Worm (Caenorhabditis elegans): ENCODE measurements around the gene str-1.

DNA sequence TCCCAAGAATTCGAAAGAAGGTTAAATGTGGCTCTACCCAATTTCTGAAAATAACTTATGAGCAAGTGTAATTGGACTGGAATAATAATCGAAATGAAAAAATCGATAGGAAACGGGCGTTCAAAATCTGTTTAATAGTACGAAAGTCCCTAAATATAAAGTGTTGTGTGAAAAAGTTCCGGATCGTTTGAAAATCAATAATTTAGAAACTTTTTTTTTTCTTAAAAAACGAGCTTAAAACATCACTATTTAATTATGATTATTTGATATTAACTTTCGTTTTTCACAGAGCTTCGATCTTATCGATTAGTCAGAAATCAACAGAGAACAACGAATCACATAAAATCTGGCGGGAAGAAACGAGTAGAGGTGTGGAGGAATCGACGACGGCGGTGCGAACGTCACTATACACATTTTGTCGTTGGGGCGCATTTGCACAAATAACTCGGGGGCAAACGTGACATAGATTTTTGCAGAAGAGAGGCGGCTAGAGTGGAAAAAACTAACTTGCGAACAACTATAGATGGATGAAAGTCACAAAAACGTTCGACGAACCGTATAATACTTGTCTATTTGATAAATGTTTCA, 28.8 kb upstream of the str-1 start, which contains the start of gene hecd-1:
- TF ChIP-seq lsy-2 (tag; optimal IDR thresholded peaks at IDR 0.05) (no peak), nhr-237 (tag; optimal IDR thresholded peaks at IDR 0.05) (no peak), elt-3 (tag; optimal IDR thresholded peaks at IDR 0.05) (no peak)

Data from whole organism, mixed stage, embryonic.